Fruit fly (Drosophila melanogaster) whole organism, pupa: ENCODE measurements around the gene CG15141.

Experiments used
- CG13204 ChIP-seq: fragments of 200-800 bp; sonication (Bioruptor generic); optimal IDR thresholded peaks from 2 replicates; lab custom pipeline; 2018; ENCODE audit warnings: missing biosample characterization, mild to moderate bottlenecking, missing genetic modification characterization, moderate library complexity
- CG14655 ChIP-seq: fragments of 200-800 bp; sonication (Bioruptor generic); optimal IDR thresholded peaks from 3 replicates; lab custom pipeline; 2017; ENCODE audit warnings: mild to moderate bottlenecking, missing biosample characterization, missing genetic modification reagents, missing genetic modification characterization
- CG15710 ChIP-seq: fragments of 200-800 bp; sonication (Bioruptor generic); optimal IDR thresholded peaks from 2 replicates; lab custom pipeline; 2018; ENCODE audit warnings: missing biosample characterization, mild to moderate bottlenecking, missing genetic modification characterization, moderate library complexity
- CG17806 ChIP-seq: fragments of 200-800 bp; sonication (Bioruptor generic); optimal IDR thresholded peaks from 2 replicates; lab custom pipeline; 2018; ENCODE audit warnings: missing biosample characterization, mild to moderate bottlenecking, missing genetic modification characterization, moderate library complexity
- CG32121 ChIP-seq: fragments of 200-800 bp; sonication (Bioruptor generic); IDR thresholded peaks from 2 replicates; pipeline ENCODE4 v1.3.6; 2022; ENCODE audit warnings: missing biosample characterization, missing genetic modification characterization
- CG4496 ChIP-seq: fragments of 200-800 bp; sonication (Bioruptor generic); IDR thresholded peaks from 3 replicates; pipeline ENCODE4 v1.3.6; 2022; ENCODE audit warnings: missing biosample characterization, missing genetic modification characterization
- CG8159 ChIP-seq: fragments of 200-800 bp; sonication (Bioruptor generic); optimal IDR thresholded peaks from 3 replicates; lab custom pipeline; 2018; ENCODE audit warnings: missing biosample characterization, mild to moderate bottlenecking, missing genetic modification characterization, moderate library complexity
- EcR ChIP-seq: fragments of 200-800 bp; sonication (Bioruptor generic); optimal IDR thresholded peaks from 3 replicates; lab custom pipeline; 2019; ENCODE audit warnings: missing biosample characterization, missing genetic modification characterization, mild to moderate bottlenecking, moderate library complexity, missing genetic modification reagents
- Ets98B ChIP-seq: fragments of 200-800 bp; sonication (Bioruptor generic); IDR thresholded peaks from 2 replicates; pipeline ENCODE4 v1.3.6; 2022; ENCODE audit warnings: missing biosample characterization, missing genetic modification characterization
- Pif1A ChIP-seq: fragments of 200-800 bp; sonication (Bioruptor generic); optimal IDR thresholded peaks from 3 replicates; lab custom pipeline; 2016; ENCODE audit warnings: missing biosample characterization, missing genetic modification characterization
- Pif1B ChIP-seq: fragments of 200-800 bp; sonication (Bioruptor generic); optimal IDR thresholded peaks from 3 replicates; lab custom pipeline; 2016; ENCODE audit warnings: missing biosample characterization, missing genetic modification characterization
- Snoo ChIP-seq: fragments of 200-800 bp; sonication (Bioruptor generic); optimal IDR thresholded peaks from 3 replicates; lab custom pipeline; 2017; ENCODE audit warnings: missing biosample characterization, mild to moderate bottlenecking, missing genetic modification characterization, inconsistent platforms
- gl ChIP-seq: fragments of 200-800 bp; sonication (Bioruptor generic); optimal IDR thresholded peaks from 2 replicates; lab custom pipeline; 2018; ENCODE audit warnings: missing biosample characterization, mild to moderate bottlenecking, missing genetic modification characterization
- rn ChIP-seq: fragments of 200-800 bp; sonication (Bioruptor generic); IDR thresholded peaks from 2 replicates; pipeline ENCODE4 v1.3.6; 2022; ENCODE audit warnings: missing biosample characterization, missing genetic modification characterization

- no peak for TF ChIP-seq EcR (GFP tag; lab: Kevin White, UChicago)
- peak; percentile 77 for TF ChIP-seq CG15710
- TF ChIP-seq CG13204 (GFP tag; lab: Kevin White, UChicago): no peak
- TF ChIP-seq Pif1A (GFP tag; lab: Kevin White, UChicago): no peak
- TF ChIP-seq CG4496 (GFP tag; lab: Robert Waterston, UW): peak; percentile 73
- TF ChIP-seq Pif1B (GFP tag; lab: Kevin White, UChicago): peak; percentile 59
- TF ChIP-seq CG8159 (tag; lab: Kevin White, UChicago): peak; percentile 69
- no peak; the same call in 1 of the 2 replicates for TF ChIP-seq Ets98B (GFP tag; lab: Robert Waterston, UW)
- no peak for TF ChIP-seq gl (tag; lab: Kevin White, UChicago)
- peak; percentile 76 for TF ChIP-seq CG32121 (GFP tag; lab: Robert Waterston, UW)
- TF ChIP-seq Snoo (tag; lab: Kevin White, UChicago): no peak
- TF ChIP-seq CG17806 (tag; lab: Kevin White, UChicago): peak; percentile 72
- no peak for TF ChIP-seq CG14655 (GFP tag; lab: Kevin White, UChicago)
- TF ChIP-seq rn (GFP tag; lab: Robert Waterston, UW): peak; percentile 66
Measured at dm6 chr2L:17410358-17410757, at the start of gene CG15141, which contains the start of gene Polr2J.
